Worm (Caenorhabditis elegans) whole organism, L4 larva: Measurements from ENCODE around the gene set-13.

Experiments
- D1046.2 ChIP-seq: fragments of 200-800 bp; sonication (Bioruptor generic); IDR thresholded peaks from 2 replicates; pipeline ENCODE4 v1.3.6; 2022; ENCODE audit warnings: missing genetic modification characterization, missing compliant biosample characterization
- aha-1 ChIP-seq: fragments of 150-350 bp; peaks from one replicate; lab custom pipeline; 2014; ENCODE audit warnings: missing biosample characterization, missing genetic modification characterization
- aly-2 ChIP-seq: sonication (generic microtip); optimal IDR thresholded peaks from 2 replicates; lab custom pipeline; 2018; ENCODE audit warnings: missing biosample characterization, missing genetic modification characterization
- attf-4 ChIP-seq: sonication (generic microtip); optimal IDR thresholded peaks from 3 replicates; lab custom pipeline; 2017; ENCODE audit warnings: missing biosample characterization, missing genetic modification characterization
- ceh-20 ChIP-seq: fragments of 200-800 bp; sonication (Bioruptor generic); IDR thresholded peaks from 2 replicates; pipeline ENCODE4 v1.3.6; 2022; ENCODE audit warnings: missing genetic modification reagents, missing genetic modification characterization, missing compliant biosample characterization
- ceh-82 ChIP-seq: sonication (generic microtip); optimal IDR thresholded peaks from 2 replicates; lab custom pipeline; 2017; ENCODE audit warnings: missing biosample characterization, missing genetic modification characterization
- daf-16 ChIP-seq, 3 experiments: sonication (generic microtip); optimal IDR thresholded peaks; 2 replicates each; lab custom pipeline; 2016 to 2017; ENCODE audit warnings: missing genetic modification characterization in 3 of 3, missing genetic modification reagents in 3 of 3, mild to moderate bottlenecking in 2 of 3, missing compliant biosample characterization in 2 of 3, missing biosample characterization in 1 of 3, moderate library complexity in 1 of 3
- dmd-6 ChIP-seq: fragments of 200-800 bp; sonication (Bioruptor generic); IDR thresholded peaks from 2 replicates; pipeline ENCODE4 v1.3.6; 2022; ENCODE audit warnings: missing genetic modification reagents, missing genetic modification characterization, missing compliant biosample characterization
- dmd-8 ChIP-seq: fragments of 200-800 bp; sonication (Bioruptor generic); IDR thresholded peaks from 2 replicates; pipeline ENCODE4 v1.3.6; 2022; ENCODE audit warnings: missing genetic modification characterization, missing compliant biosample characterization
- dmd-9 ChIP-seq: fragments of 200-800 bp; sonication (Bioruptor generic); IDR thresholded peaks from 2 replicates; pipeline ENCODE4 v1.3.6; 2022; ENCODE audit warnings: missing genetic modification reagents, missing genetic modification characterization, missing compliant biosample characterization
- dpl-1 ChIP-seq: fragments of 150-350 bp; optimal IDR thresholded peaks from 2 replicates; lab custom pipeline; 2014; ENCODE audit warnings: missing biosample characterization, missing genetic modification reagents, missing genetic modification characterization
- dve-1 ChIP-seq: sonication (generic microtip); optimal IDR thresholded peaks from 2 replicates; lab custom pipeline; 2017; ENCODE audit warnings: antibody characterized with exemption, mild to moderate bottlenecking, missing genetic modification characterization, missing compliant biosample characterization; ENCODE audit not compliant: insufficient read depth
- fkh-10 ChIP-seq: fragments of 150-350 bp; optimal IDR thresholded peaks from 2 replicates; lab custom pipeline; 2014; ENCODE audit warnings: missing biosample characterization, missing genetic modification reagents, missing genetic modification characterization
- hlh-11 ChIP-seq: fragments of 200-800 bp; sonication (Bioruptor generic); optimal IDR thresholded peaks from 2 replicates; lab custom pipeline; 2018; ENCODE audit warnings: mild to moderate bottlenecking, missing genetic modification characterization, missing compliant biosample characterization
- hlh-30 ChIP-seq: sonication (generic microtip); optimal IDR thresholded peaks from 2 replicates; lab custom pipeline; 2017; ENCODE audit warnings: antibody characterized with exemption, mild to moderate bottlenecking, missing genetic modification characterization, missing compliant biosample characterization; ENCODE audit not compliant: insufficient read depth
- jun-1 ChIP-seq: fragments of 150-350 bp; optimal IDR thresholded peaks from 2 replicates; lab custom pipeline; 2014; ENCODE audit warnings: missing biosample characterization, missing genetic modification reagents, missing genetic modification characterization
- lin-1 ChIP-seq: fragments of 200-800 bp; sonication (Bioruptor generic); IDR thresholded peaks from 2 replicates; pipeline ENCODE4 v1.3.6; 2022; ENCODE audit warnings: missing genetic modification reagents, missing genetic modification characterization, missing compliant biosample characterization
- lin-15B ChIP-seq: fragments of 150-350 bp; sonication (generic microtip); optimal IDR thresholded peaks from 3 replicates; lab custom pipeline; 2014; ENCODE audit warnings: missing biosample characterization, missing genetic modification characterization
- lsy-2 ChIP-seq, 2 experiments: fragments of 150-350 bp in 1 of 2; sonication (generic microtip) in 1 of 2; optimal IDR thresholded peaks; 2 replicates each; lab custom pipeline; 2014 to 2017; ENCODE audit warnings: missing biosample characterization in 2 of 2, missing genetic modification characterization in 2 of 2
- madf-5 ChIP-seq, 2 experiments: fragments of 200-800 bp; sonication (Bioruptor generic); IDR thresholded peaks; 2 replicates each; pipeline ENCODE4 v1.3.6; 2022; ENCODE audit warnings: missing compliant biosample characterization in 2 of 2, missing genetic modification characterization in 2 of 2
- mdl-1 ChIP-seq, 2 experiments: fragments of 150-350 bp in 1 of 2; sonication (generic microtip) in 1 of 2; optimal IDR thresholded peaks; 2 replicates each; lab custom pipeline; 2014 to 2017; ENCODE audit warnings: missing biosample characterization in 2 of 2, missing genetic modification characterization in 2 of 2
- mdt-29 ChIP-seq: fragments of 200-800 bp; sonication (Bioruptor generic); IDR thresholded peaks from 2 replicates; pipeline ENCODE4 v1.3.6; 2022; ENCODE audit warnings: missing genetic modification reagents, missing genetic modification characterization, missing compliant biosample characterization
- mes-2 ChIP-seq: sonication (generic microtip); optimal IDR thresholded peaks from 2 replicates; lab custom pipeline; 2016; ENCODE audit warnings: missing genotype, mild to moderate bottlenecking, missing genetic modification characterization, missing compliant biosample characterization; ENCODE audit not compliant: poor library complexity, severe bottlenecking
- nhr-10 ChIP-seq: fragments of 150-350 bp; optimal IDR thresholded peaks from 2 replicates; lab custom pipeline; 2014; ENCODE audit warnings: missing biosample characterization, missing genetic modification characterization
- nhr-11 ChIP-seq: fragments of 150-350 bp; optimal IDR thresholded peaks from 2 replicates; lab custom pipeline; 2014; ENCODE audit warnings: missing biosample characterization, missing genetic modification characterization
- nhr-237 ChIP-seq: sonication (generic microtip); optimal IDR thresholded peaks from 2 replicates; lab custom pipeline; 2017; ENCODE audit warnings: missing biosample characterization, missing genetic modification characterization
- nhr-28 ChIP-seq: fragments of 150-350 bp; optimal IDR thresholded peaks from 2 replicates; lab custom pipeline; 2014; ENCODE audit warnings: missing biosample characterization, missing genetic modification characterization
- nhr-42 ChIP-seq: fragments of 200-800 bp; sonication (Bioruptor generic); IDR thresholded peaks from 2 replicates; pipeline ENCODE4 v1.3.6; 2022; ENCODE audit warnings: missing genetic modification characterization, missing compliant biosample characterization
- nhr-48 ChIP-seq: sonication (generic microtip); optimal IDR thresholded peaks from 2 replicates; lab custom pipeline; 2016; ENCODE audit warnings: mild to moderate bottlenecking, missing genetic modification characterization, missing compliant biosample characterization
- nhr-6 ChIP-seq: fragments of 150-350 bp; optimal IDR thresholded peaks from 2 replicates; lab custom pipeline; 2014; ENCODE audit warnings: missing biosample characterization, missing genetic modification characterization
- pha-4 ChIP-seq, 2 experiments: fragments of 150-350 bp in 1 of 2; fragments of 200-800 bp in 1 of 2; sonication (Bioruptor generic) in 1 of 2; IDR thresholded peaks in 1 of 2; optimal IDR thresholded peaks in 1 of 2; 2 replicates each; pipeline versions ENCODE4 v1.3.6 to Lab custom; 2014 to 2022; ENCODE audit warnings: missing genetic modification characterization in 2 of 2, missing genetic modification reagents in 2 of 2, missing biosample characterization in 1 of 2, missing compliant biosample characterization in 1 of 2
- php-3 ChIP-seq: fragments of 200-800 bp; sonication (Bioruptor generic); IDR thresholded peaks from 2 replicates; pipeline ENCODE4 v1.3.6; 2022; ENCODE audit warnings: missing genetic modification reagents, missing genetic modification characterization, missing compliant biosample characterization
- pqm-1 ChIP-seq: sonication (generic microtip); optimal IDR thresholded peaks from 2 replicates; lab custom pipeline; 2017; ENCODE audit warnings: missing biosample characterization, missing genetic modification characterization
- set-16 ChIP-seq: fragments of 200-800 bp; sonication (Bioruptor generic); IDR thresholded peaks from 2 replicates; pipeline ENCODE4 v1.3.6; 2022; ENCODE audit warnings: missing genetic modification reagents, missing genetic modification characterization, missing compliant biosample characterization
- spr-1 ChIP-seq: sonication (generic microtip); optimal IDR thresholded peaks from 2 replicates; lab custom pipeline; 2016; ENCODE audit warnings: mild to moderate bottlenecking, missing genetic modification characterization, missing compliant biosample characterization
- tra-1 ChIP-seq: fragments of 200-800 bp; sonication (Bioruptor generic); IDR thresholded peaks from 2 replicates; pipeline ENCODE4 v1.3.6; 2022; ENCODE audit warnings: missing genetic modification reagents, missing genetic modification characterization, missing compliant biosample characterization
- unc-130 ChIP-seq: sonication (generic microtip); optimal IDR thresholded peaks from 2 replicates; lab custom pipeline; 2016; ENCODE audit warnings: missing genetic modification reagents, missing genetic modification characterization, missing compliant biosample characterization
- unc-39 ChIP-seq: sonication (generic microtip); optimal IDR thresholded peaks from 2 replicates; lab custom pipeline; 2017; ENCODE audit warnings: missing biosample characterization, missing genetic modification characterization
- zag-1 ChIP-seq: fragments of 150-350 bp; optimal IDR thresholded peaks from 2 replicates; lab custom pipeline; 2014; ENCODE audit warnings: missing biosample characterization, missing genetic modification characterization
- zfp-2 ChIP-seq: sonication (generic microtip); optimal IDR thresholded peaks from 2 replicates; lab custom pipeline; 2016; ENCODE audit warnings: mild to moderate bottlenecking, missing genetic modification characterization, missing compliant biosample characterization

The set-13 gene

DNA sequence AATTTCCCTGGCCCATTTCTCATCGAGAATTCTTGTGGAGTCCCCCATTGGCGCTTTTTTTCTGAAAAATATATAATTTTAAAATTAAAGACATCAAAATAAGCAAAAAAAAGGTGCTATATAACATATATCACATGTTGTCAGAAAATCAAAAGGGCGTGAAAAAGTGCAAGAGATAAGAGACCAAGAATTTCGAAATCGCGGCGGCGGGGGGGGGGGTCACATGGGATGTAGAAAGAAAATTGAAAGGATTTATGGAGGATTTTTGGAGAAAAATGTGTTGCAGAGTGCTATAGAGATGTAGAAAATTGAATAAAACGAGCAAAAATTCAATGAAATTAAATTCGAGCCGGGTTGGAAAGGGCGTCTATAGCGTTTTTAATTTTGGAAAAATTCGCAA lies 14.4 kb downstream of the set-13 start, which contains the start of gene K12H6.6 (continued):
- no peak for TF ChIP-seq dpl-1 (GFP tag; lab: Kevin White, UChicago)
- TF ChIP-seq, all 104 proteins: peak for 8

DNA sequence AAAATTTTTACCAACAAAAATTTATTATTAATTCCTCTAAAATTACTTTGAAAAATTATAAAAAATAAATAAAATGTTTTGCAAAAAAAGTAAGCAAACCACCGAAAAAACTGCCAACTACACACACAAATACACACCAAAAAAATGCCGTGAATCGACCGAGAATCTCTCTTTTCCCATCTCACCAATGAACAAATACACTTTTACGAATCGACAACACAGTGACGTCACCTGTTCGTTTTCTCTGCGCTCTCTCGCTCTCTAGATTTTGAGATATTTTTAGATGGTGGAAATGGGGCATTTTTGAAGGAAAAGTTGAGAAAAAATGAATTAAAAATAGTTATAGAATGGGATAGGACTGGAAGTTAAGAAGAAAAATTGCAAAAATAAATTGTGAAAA lies 15.3 kb downstream of the set-13 start:
- TF ChIP-seq pha-4 (GFP tag; IDR thresholded peaks at IDR 0.05; lab: Robert Waterston, UW), result no peak
- TF ChIP-seq pha-4 (tag; optimal IDR thresholded peaks at IDR 0.05; lab: Kevin White, UChicago), result peak; percentile 50
- no peak for TF ChIP-seq unc-130 (GFP tag; lab: Kevin White, UChicago)
- TF ChIP-seq lsy-2 (tag; optimal IDR thresholded peaks at IDR 0.05; lab: Kevin White, UChicago), result peak in 1 of 2 experiments; percentile 38
- peak; percentile 9 for TF ChIP-seq hlh-11 (tag; lab: Kevin White, UChicago)
- peak; percentile 22; the same call in 1 of the 2 replicates for TF ChIP-seq dmd-6 (GFP tag; lab: Robert Waterston, UW)
- TF ChIP-seq jun-1 (tag; lab: Kevin White, UChicago), result no peak
- peak; percentile 36 for TF ChIP-seq aha-1 (tag; lab: Kevin White, UChicago)
- TF ChIP-seq daf-16 (GFP tag; optimal IDR thresholded peaks at IDR 0.05; lab: Kevin White, UChicago), result peak in 1 of 2 experiments; percentile 11
- peak; percentile 40 for TF ChIP-seq daf-16 (tag; optimal IDR thresholded peaks at IDR 0.05; lab: Kevin White, UChicago)
- TF ChIP-seq nhr-28 (tag; lab: Kevin White, UChicago), result peak; percentile 53
- peak; percentile 25 for TF ChIP-seq nhr-6
- no peak for TF ChIP-seq aly-2 (tag; lab: Kevin White, UChicago)

DNA sequence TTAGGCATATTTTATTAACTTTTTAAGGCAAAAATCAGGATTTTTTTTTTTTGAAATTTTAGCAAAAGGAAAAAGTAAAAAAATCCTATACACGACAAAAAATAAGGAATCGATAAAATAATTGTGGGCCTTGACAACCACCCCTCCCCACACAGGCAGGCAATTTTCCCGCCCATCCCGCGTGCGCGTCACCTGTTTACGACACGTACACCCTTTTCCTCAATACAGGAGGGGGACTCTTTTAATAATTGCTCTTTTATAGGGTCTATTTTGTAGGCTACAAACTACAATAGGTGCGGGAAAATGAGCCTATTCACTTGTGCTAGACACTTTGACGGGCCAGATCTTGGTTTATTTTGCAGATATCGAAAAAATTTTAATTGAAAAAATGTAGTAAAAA lies 15.8 kb downstream of the set-13 start:
- TF ChIP-seq nhr-10 (tag; lab: Kevin White, UChicago), result no peak
- TF ChIP-seq daf-16 (GFP tag; optimal IDR thresholded peaks at IDR 0.05; lab: Kevin White, UChicago), result no peak
- TF ChIP-seq daf-16 (tag; optimal IDR thresholded peaks at IDR 0.05; lab: Kevin White, UChicago), result peak; percentile 39
- no peak for TF ChIP-seq ceh-20 (GFP tag; lab: Robert Waterston, UW)
- no peak for TF ChIP-seq dve-1
- TF ChIP-seq hlh-11 (tag; lab: Kevin White, UChicago), result no peak
- peak; percentile 55 for TF ChIP-seq hlh-30 (tag; lab: Kevin White, UChicago)
- TF ChIP-seq spr-1 (tag; lab: Kevin White, UChicago), result no peak
- TF ChIP-seq D1046.2 (GFP tag; lab: Robert Waterston, UW), result no peak
- 0 out of 2 replicates have a peak, but pooled peaks have one; percentile 11 for TF ChIP-seq php-3
- TF ChIP-seq attf-4 (tag; lab: Kevin White, UChicago), result no peak
- TF ChIP-seq nhr-237 (tag; lab: Kevin White, UChicago), result no peak
- TF ChIP-seq, all 104 proteins: peak for 3

DNA sequence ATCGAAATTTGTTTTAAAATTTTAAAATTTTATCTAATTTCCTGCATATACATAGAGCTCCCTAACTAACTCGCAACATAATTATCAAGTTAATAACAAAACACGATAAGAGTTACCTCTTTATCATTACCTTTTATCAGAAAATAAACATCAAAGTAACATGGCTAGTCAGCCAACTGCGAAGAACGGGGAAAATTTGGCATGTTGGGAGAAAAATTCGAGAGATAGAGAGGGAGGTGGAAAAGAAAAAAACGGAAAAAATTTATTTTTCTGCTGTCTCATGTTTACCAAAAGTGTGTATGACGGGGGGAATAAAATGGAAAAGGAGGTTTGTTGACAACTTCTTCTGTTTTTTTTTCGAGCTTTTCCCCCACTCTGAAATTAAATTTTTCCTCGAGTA lies 17.3 kb downstream of the set-13 start:
- TF ChIP-seq pqm-1 (peak; percentile 7), lin-1 (GFP tag; lab: Robert Waterston, UW) (peak; percentile 61; the same call in 1 of the 2 replicates), hlh-11 (tag; lab: Kevin White, UChicago) (peak; percentile 81), ceh-82 (tag; lab: Kevin White, UChicago) (no peak), zfp-2 (tag; lab: Kevin White, UChicago) (no peak), dmd-6 (GFP tag; lab: Robert Waterston, UW) (peak; percentile 44), nhr-28 (tag; lab: Kevin White, UChicago) (peak; percentile 76), nhr-48 (tag; lab: Kevin White, UChicago) (no peak), nhr-11 (tag; lab: Kevin White, UChicago) (peak; percentile 44), daf-16 (GFP tag; optimal IDR thresholded peaks at IDR 0.05; lab: Kevin White, UChicago) (no peak), daf-16 (tag; optimal IDR thresholded peaks at IDR 0.05; lab: Kevin White, UChicago) (peak; percentile 99), mes-2 (tag; lab: Kevin White, UChicago) (peak; percentile 38)
- TF ChIP-seq, all 104 proteins: peak for 8

DNA sequence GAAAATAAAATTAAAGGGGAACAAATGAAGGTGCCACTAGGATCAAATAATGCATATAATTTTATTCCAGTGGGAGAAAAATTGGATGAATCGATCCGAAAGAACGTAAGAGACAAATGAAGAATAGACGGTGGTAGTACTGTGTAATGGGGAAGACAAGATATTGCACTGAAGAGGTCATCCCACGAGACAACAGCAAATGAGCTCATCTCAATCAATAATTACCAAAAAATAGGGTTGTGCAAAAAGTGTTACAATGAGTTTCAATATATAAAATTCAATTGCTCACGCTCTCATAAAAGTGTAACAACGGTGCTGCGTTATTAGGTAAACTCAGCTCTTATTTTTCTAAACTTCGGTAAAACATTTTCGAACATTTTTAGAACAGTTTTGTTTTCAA lies 20.1 kb downstream of the set-13 start, which contains the start of gene K12H6.7:
TSS of gene K12H6.7 (minus strand) at position 101 of the 400 bp plus-strand sequence.
- TF ChIP-seq dmd-8 (GFP tag; lab: Robert Waterston, UW) (no peak), D1046.2 (GFP tag; lab: Robert Waterston, UW) (no peak), nhr-42 (GFP tag; lab: Robert Waterston, UW) (no peak), tra-1 (GFP tag; lab: Robert Waterston, UW) (no peak), nhr-10 (tag; lab: Kevin White, UChicago) (no peak), lin-15B (no peak), set-16 (GFP tag; lab: Robert Waterston, UW) (no peak), unc-39 (tag; lab: Kevin White, UChicago) (no peak), mdl-1 (tag; optimal IDR thresholded peaks at IDR 0.05; lab: Kevin White, UChicago) (no peak), zag-1 (tag; lab: Kevin White, UChicago) (no peak), madf-5 (GFP tag; IDR thresholded peaks at IDR 0.05; lab: Robert Waterston, UW) (no peak), mdt-29 (GFP tag; lab: Robert Waterston, UW) (no peak), fkh-10 (GFP tag; lab: Kevin White, UChicago) (no peak), dmd-9 (GFP tag; lab: Robert Waterston, UW) (no peak), nhr-48 (tag; lab: Kevin White, UChicago) (no peak)
